Fruit fly (Drosophila melanogaster): ENCODE measurements around the gene Ubc84D.

Gene Ubc84D

DNA sequence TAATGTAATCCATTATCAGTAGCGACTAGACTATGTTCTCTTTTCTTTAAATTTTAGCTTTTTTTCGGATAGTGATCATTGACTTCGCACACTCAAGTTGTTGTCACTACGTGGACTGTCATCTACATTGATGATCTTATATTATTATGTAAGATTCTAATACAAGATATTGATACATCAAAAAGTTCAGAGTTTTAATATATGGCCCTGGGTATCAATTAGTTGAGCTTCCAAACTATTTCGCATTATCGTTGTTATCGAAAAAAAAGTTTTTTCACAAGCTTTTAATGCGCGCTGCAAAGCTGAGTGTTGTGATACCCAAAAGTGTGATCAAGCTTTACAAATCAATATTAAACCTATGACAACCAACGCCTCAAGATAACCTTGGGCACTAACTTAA is 27.2 kb downstream of the Ubc84D start (continued):
- TF ChIP-seq CG17385 (GFP tag; optimal IDR thresholded peaks at IDR 0.05) (no peak), CG30403 (GFP tag; optimal IDR thresholded peaks at IDR 0.05) (peak; percentile 48), odd (GFP tag; optimal IDR thresholded peaks at IDR 0.05) (no peak), CG6791 (GFP tag; IDR thresholded peaks at IDR 0.05; ENCODE audit: partially characterized antibody) (peak; percentile 54; the same call in 1 of the 3 replicates), CG1529 (GFP tag; optimal IDR thresholded peaks at IDR 0.05) (no peak), sna (GFP tag; IDR thresholded peaks at IDR 0.05; ENCODE audit: partially characterized antibody) (0 out of 2 replicates have a peak, but pooled peaks have one; percentile 38), NC2β (GFP tag; optimal IDR thresholded peaks at IDR 0.05) (no peak), ken (GFP tag; IDR thresholded peaks at IDR 0.05) (no peak), fu2 (GFP tag; optimal IDR thresholded peaks at IDR 0.05) (no peak), dimm (GFP tag; IDR thresholded peaks at IDR 0.05) (no peak), Fer2 (tag; optimal IDR thresholded peaks at IDR 0.05) (no peak), Hsf (GFP tag; optimal IDR thresholded peaks at IDR 0.05) (no peak), mld (GFP tag; IDR thresholded peaks at IDR 0.05; ENCODE audit: partially characterized antibody) (0 out of 3 replicates have a peak, but pooled peaks have one; percentile 11), Myb (GFP tag; optimal IDR thresholded peaks at IDR 0.05) (no peak), CG1647 (GFP tag; optimal IDR thresholded peaks at IDR 0.05) (no peak), Ets65A (GFP tag) (peak; percentile 36), en (GFP tag; optimal IDR thresholded peaks at IDR 0.05) (no peak), Jarid2 (GFP tag; optimal IDR thresholded peaks at IDR 0.05) (no peak), nmo (GFP tag; optimal IDR thresholded peaks at IDR 0.05) (peak; percentile 40), ftz-f1 (GFP tag; optimal IDR thresholded peaks at IDR 0.05) (peak; percentile 89), CG14860 (GFP tag; IDR thresholded peaks at IDR 0.05; ENCODE audit: partially characterized antibody) (peak; percentile 79), toy (GFP tag; IDR thresholded peaks at IDR 0.05) (0 out of 2 replicates have a peak, but pooled peaks have one; percentile 15), CG32767 (GFP tag; IDR thresholded peaks at IDR 0.05) (no peak), CG12391 (tag; optimal IDR thresholded peaks at IDR 0.05) (no peak), Pdp1 (GFP tag; optimal IDR thresholded peaks at IDR 0.05) (peak; percentile 41 to 52), Kr (GFP tag; optimal IDR thresholded peaks at IDR 0.05) (no peak), CG6813 (GFP tag; optimal IDR thresholded peaks at IDR 0.05) (no peak), chn (GFP tag; optimal IDR thresholded peaks at IDR 0.05) (no peak), CG9215 (GFP tag; IDR thresholded peaks at IDR 0.05) (no peak), ham (GFP tag; IDR thresholded peaks at IDR 0.05) (no peak), lbe (GFP tag; optimal IDR thresholded peaks at IDR 0.05) (no peak), CG14441 (GFP tag; IDR thresholded peaks at IDR 0.05) (peak; percentile 47), CG9876 (GFP tag; optimal IDR thresholded peaks at IDR 0.05) (no peak), Bgb (GFP tag; IDR thresholded peaks at IDR 0.05; ENCODE audit: partially characterized antibody) (peak; percentile 84), CG7786 (GFP tag; optimal IDR thresholded peaks at IDR 0.05) (no peak), CG9817 (tag; optimal IDR thresholded peaks at IDR 0.05) (no peak), Oli (tag; optimal IDR thresholded peaks at IDR 0.05) (peak; percentile 33), NfI (GFP tag; optimal IDR thresholded peaks at IDR 0.05) (no peak), Ravus (GFP tag; IDR thresholded peaks at IDR 0.05) (no peak), Deaf1 (tag; optimal IDR thresholded peaks at IDR 0.05) (no peak), CG7745 (tag; optimal IDR thresholded peaks at IDR 0.05) (no peak), bbx (GFP tag; IDR thresholded peaks at IDR 0.05; ENCODE audit: partially characterized antibody) (no peak; the same call in 1 of the 2 replicates), CG9797 (GFP tag; optimal IDR thresholded peaks at IDR 0.05) (no peak), pros (GFP tag; optimal IDR thresholded peaks at IDR 0.05) (no peak), vfl (GFP tag; optimal IDR thresholded peaks at IDR 0.05) (no peak), Fer3 (tag; optimal IDR thresholded peaks at IDR 0.05) (no peak), CG5245 (GFP tag; optimal IDR thresholded peaks at IDR 0.05) (no peak), ro (GFP tag; IDR thresholded peaks at IDR 0.05) (no peak), hb (GFP tag; IDR thresholded peaks at IDR 0.05; ENCODE audit: partially characterized antibody) (peak; percentile 71; the same call in 2 of the 3 replicates), CG31388 (GFP tag; optimal IDR thresholded peaks at IDR 0.05) (no peak), TFAM (GFP tag; optimal IDR thresholded peaks at IDR 0.05) (no peak)
